Fruit fly (Drosophila melanogaster): Measurements from ENCODE around the gene CG11555.

- TF ChIP-seq zf30C (GFP tag; optimal IDR thresholded peaks at IDR 0.05) (peak; percentile 10), Antp (GFP tag; optimal IDR thresholded peaks at IDR 0.05) (peak; percentile 97), D19A (tag; optimal IDR thresholded peaks at IDR 0.05) (peak; percentile 78), sug (tag; optimal IDR thresholded peaks at IDR 0.05) (peak; percentile 92), p53 (GFP tag; optimal IDR thresholded peaks at IDR 0.05) (peak; percentile 36), pho (GFP tag; optimal IDR thresholded peaks at IDR 0.05) (peak; percentile 90), Lpt (GFP tag; optimal IDR thresholded peaks at IDR 0.05) (no peak), Hmx (GFP tag; optimal IDR thresholded peaks at IDR 0.05) (peak; percentile 58), CG3995 (GFP tag; optimal IDR thresholded peaks at IDR 0.05) (peak; percentile 87), Hmr (GFP tag; optimal IDR thresholded peaks at IDR 0.05) (peak; percentile 93), odd (GFP tag; optimal IDR thresholded peaks at IDR 0.05) (peak; percentile 75)
Measured at dm6 chr2L:297480-298284, 24.0 kb downstream of the CG11555 start, which contains the start of gene Pi3K21B.
